Worm (Caenorhabditis elegans): ENCODE data around the gene uaf-2.

ce11 chrIV:17118585-17118984 is at the start of gene uaf-2:
- TF ChIP-seq attf-3 (GFP tag; conservative IDR thresholded peaks at IDR 0.05) (no peak), B0019.2 (GFP tag; conservative IDR thresholded peaks at IDR 0.05) (no peak), efl-1 (GFP tag; optimal IDR thresholded peaks at IDR 0.05) (no peak), K12H6.12 (tag; optimal IDR thresholded peaks at IDR 0.05) (no peak)
